Worm (Caenorhabditis elegans) whole organism, early embryonic: ENCODE results near the gene M176.11.

Experiments
- B0310.2 ChIP-seq: sonication (generic microtip); optimal IDR thresholded peaks from 2 replicates; lab custom pipeline; 2016; ENCODE audit warnings: mild to moderate bottlenecking, missing genetic modification characterization, missing compliant biosample characterization
- ama-1 ChIP-seq: fragments of 150-350 bp; optimal IDR thresholded peaks from 2 replicates; lab custom pipeline; 2014
- ceh-13 ChIP-seq: fragments of 200-800 bp; sonication (Bioruptor generic); optimal IDR thresholded peaks from 2 replicates; lab custom pipeline; 2018; ENCODE audit warnings: mild to moderate bottlenecking, missing genetic modification characterization, missing compliant biosample characterization
- ceh-36 ChIP-seq: sonication (generic microtip); optimal IDR thresholded peaks from 2 replicates; lab custom pipeline; 2016; ENCODE audit warnings: missing genetic modification characterization, inconsistent platforms, missing compliant biosample characterization
- ets-7 ChIP-seq: sonication (generic microtip); optimal IDR thresholded peaks from 2 replicates; lab custom pipeline; 2016; ENCODE audit warnings: missing genotype, missing genetic modification characterization, missing compliant biosample characterization
- flt-1 ChIP-seq: fragments of 200-800 bp; sonication (Bioruptor generic); IDR thresholded peaks from 2 replicates; pipeline ENCODE4 v1.3.6; 2022; ENCODE audit warnings: missing genetic modification characterization, missing compliant biosample characterization
- hmbx-1 ChIP-seq: sonication (generic microtip); optimal IDR thresholded peaks from 2 replicates; lab custom pipeline; 2016; ENCODE audit warnings: mild to moderate bottlenecking, missing genetic modification characterization, missing compliant biosample characterization
- hmg-4 ChIP-seq: fragments of 200-800 bp; sonication (Bioruptor generic); optimal IDR thresholded peaks from 2 replicates; lab custom pipeline; 2018; ENCODE audit warnings: mild to moderate bottlenecking, missing genetic modification characterization, missing compliant biosample characterization
- hnd-1 ChIP-seq: sonication (generic microtip); optimal IDR thresholded peaks from 2 replicates; lab custom pipeline; 2016; ENCODE audit warnings: missing genetic modification characterization, missing compliant biosample characterization
- pes-1 ChIP-seq: fragments of 200-800 bp; sonication (Bioruptor generic); IDR thresholded peaks from 2 replicates; pipeline ENCODE4 v1.3.6; 2022; ENCODE audit warnings: missing genetic modification reagents, missing genetic modification characterization, missing compliant biosample characterization
- scrt-1 ChIP-seq: fragments of 200-800 bp; sonication (Bioruptor generic); IDR thresholded peaks from 2 replicates; pipeline ENCODE4 v1.3.6; 2022; ENCODE audit warnings: missing genetic modification characterization, missing compliant biosample characterization
- tbx-11 ChIP-seq: fragments of 200-800 bp; sonication (Bioruptor generic); IDR thresholded peaks from 2 replicates; pipeline ENCODE4 v1.3.6; 2022; ENCODE audit warnings: missing genetic modification characterization, missing compliant biosample characterization
- tbx-37 ChIP-seq: fragments of 200-800 bp; sonication (Bioruptor generic); conservative IDR thresholded peaks from 2 replicates; pipeline ENCODE4 v1.3.6; 2022; ENCODE audit warnings: missing genetic modification reagents, missing genetic modification characterization, missing compliant biosample characterization
- tra-4 ChIP-seq: sonication (generic microtip); optimal IDR thresholded peaks from 2 replicates; lab custom pipeline; 2017; ENCODE audit warnings: missing genetic modification characterization, missing compliant biosample characterization

DNA sequence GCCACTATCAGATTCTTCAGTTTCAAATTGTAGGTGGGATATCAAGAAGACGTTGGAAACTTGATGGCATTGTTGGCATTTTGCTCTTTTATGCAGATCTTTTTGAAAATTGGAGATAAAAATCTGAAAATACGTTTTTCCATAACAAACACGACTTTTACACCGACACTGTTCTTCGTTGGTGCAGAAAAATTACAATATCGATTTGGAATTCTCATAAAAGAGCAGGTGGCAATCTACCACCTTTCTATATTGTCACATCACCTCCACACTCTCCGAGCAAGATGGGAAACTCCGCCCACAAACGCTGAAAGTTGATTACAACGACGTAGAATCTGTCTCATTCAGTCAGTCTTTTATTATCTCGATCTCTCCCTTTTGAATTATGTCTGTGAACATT, 14.6 kb upstream of the M176.11 start, which contains the start of gene arrd-2:
- no peak for TF ChIP-seq scrt-1 (GFP tag; lab: Robert Waterston, UW)
- TF ChIP-seq ets-7 (tag; lab: Kevin White, UChicago): no peak
- TF ChIP-seq ama-1 (lab: Kevin White, UChicago): no peak
- no peak for TF ChIP-seq tbx-37 (GFP tag; lab: Robert Waterston, UW)
- no peak for TF ChIP-seq hmg-4 (GFP tag; lab: Kevin White, UChicago)
- no peak for TF ChIP-seq ceh-13 (GFP tag; lab: Kevin White, UChicago)
- no peak for TF ChIP-seq hnd-1 (tag; lab: Kevin White, UChicago)
- no peak for TF ChIP-seq tbx-11 (GFP tag; lab: Robert Waterston, UW)
- no peak for TF ChIP-seq flt-1
- TF ChIP-seq B0310.2 (tag; lab: Kevin White, UChicago): no peak
- TF ChIP-seq pes-1 (GFP tag; lab: Robert Waterston, UW): no peak
- no peak for TF ChIP-seq hmbx-1 (tag; lab: Kevin White, UChicago)
- no peak for TF ChIP-seq tra-4 (tag; lab: Kevin White, UChicago)
- TF ChIP-seq ceh-36 (tag; lab: Kevin White, UChicago): no peak
